Worm (Caenorhabditis elegans) whole organism, young adult: ENCODE data around the gene F07F6.7.

Source experiments
- B0019.2 ChIP-seq: fragments of 200-800 bp; sonication (Bioruptor generic); conservative IDR thresholded peaks from 2 replicates; pipeline ENCODE4 v1.3.6; 2022; ENCODE audit warnings: missing genetic modification reagents, missing genetic modification characterization, missing compliant biosample characterization
- B0336.3 ChIP-seq: fragments of 200-800 bp; sonication (Bioruptor generic); IDR thresholded peaks from 2 replicates; pipeline ENCODE4 v1.3.6; 2022; ENCODE audit warnings: missing genetic modification characterization, missing compliant biosample characterization
- C17E4.6 ChIP-seq: fragments of 200-800 bp; sonication (Bioruptor generic); IDR thresholded peaks from 2 replicates; pipeline ENCODE4 v1.3.6; 2022; ENCODE audit warnings: missing genetic modification reagents, missing genetic modification characterization, missing compliant biosample characterization
- F37B4.10 ChIP-seq: fragments of 200-800 bp; sonication (Bioruptor generic); IDR thresholded peaks from 2 replicates; pipeline ENCODE4 v1.3.6; 2022; ENCODE audit warnings: missing genetic modification characterization, missing compliant biosample characterization
- F55B11.4 ChIP-seq: sonication (generic microtip); optimal IDR thresholded peaks from 2 replicates; lab custom pipeline; 2016; ENCODE audit warnings: missing compliant biosample characterization, missing genetic modification characterization, borderline replicate concordance; ENCODE audit not compliant: insufficient read depth
- F57A8.1 ChIP-seq: fragments of 200-800 bp; sonication (Bioruptor generic); optimal IDR thresholded peaks from 2 replicates; lab custom pipeline; 2018; ENCODE audit warnings: mild to moderate bottlenecking, missing genetic modification characterization, moderate library complexity, missing compliant biosample characterization
- T07F8.4 ChIP-seq: sonication (generic microtip); optimal IDR thresholded peaks from 2 replicates; lab custom pipeline; 2016; ENCODE audit warnings: mild to moderate bottlenecking, missing genetic modification characterization, moderate library complexity, missing compliant biosample characterization
- Y53G8AR.9 ChIP-seq: fragments of 200-800 bp; sonication (Bioruptor generic); conservative IDR thresholded peaks from 2 replicates; pipeline ENCODE4 v1.3.6; 2022; ENCODE audit warnings: missing genetic modification reagents, missing genetic modification characterization, missing compliant biosample characterization
- Y67H2A.10 ChIP-seq: fragments of 200-800 bp; sonication (Bioruptor generic); conservative IDR thresholded peaks from 2 replicates; pipeline ENCODE4 v1.3.6; 2022; ENCODE audit warnings: missing genetic modification reagents, missing genetic modification characterization, missing compliant biosample characterization
- Y79H2A.3 ChIP-seq: fragments of 200-800 bp; sonication (Bioruptor generic); conservative IDR thresholded peaks from 2 replicates; pipeline ENCODE4 v1.3.6; 2022; ENCODE audit warnings: missing genetic modification reagents, missing genetic modification characterization, missing compliant biosample characterization
- Y95B8A.8 ChIP-seq: fragments of 200-800 bp; sonication (Bioruptor generic); IDR thresholded peaks from 2 replicates; pipeline ENCODE4 v1.3.6; 2022; ENCODE audit warnings: missing genetic modification reagents, missing genetic modification characterization, missing compliant biosample characterization
- attf-3 ChIP-seq: fragments of 200-800 bp; sonication (Bioruptor generic); conservative IDR thresholded peaks from 2 replicates; pipeline ENCODE4 v1.3.6; 2022; ENCODE audit warnings: missing genetic modification reagents, missing genetic modification characterization, missing compliant biosample characterization
- attf-6 ChIP-seq: fragments of 200-800 bp; sonication (Bioruptor generic); IDR thresholded peaks from 2 replicates; pipeline ENCODE4 v1.3.6; 2022; ENCODE audit warnings: missing genetic modification reagents, missing genetic modification characterization, missing compliant biosample characterization
- ceh-79 ChIP-seq: sonication (generic microtip); optimal IDR thresholded peaks from 2 replicates; lab custom pipeline; 2017; ENCODE audit warnings: mild to moderate bottlenecking, missing genetic modification characterization, missing compliant biosample characterization
- chd-7 ChIP-seq: sonication (generic microtip); optimal IDR thresholded peaks from 2 replicates; lab custom pipeline; 2016; ENCODE audit warnings: mild to moderate bottlenecking, missing genetic modification characterization, moderate library complexity, missing compliant biosample characterization
- die-1 ChIP-seq: sonication (generic microtip); optimal IDR thresholded peaks from 2 replicates; lab custom pipeline; 2016; ENCODE audit warnings: missing genotype, mild to moderate bottlenecking, missing genetic modification characterization, missing compliant biosample characterization
- dpl-1 ChIP-seq: fragments of 150-350 bp; optimal IDR thresholded peaks from 2 replicates; lab custom pipeline; 2014; ENCODE audit warnings: missing biosample characterization, missing genetic modification reagents, missing genetic modification characterization
- efl-1 ChIP-seq: fragments of 150-350 bp; optimal IDR thresholded peaks from 2 replicates; lab custom pipeline; 2014; ENCODE audit warnings: missing biosample characterization, missing genetic modification reagents, missing genetic modification characterization
- egrh-3 ChIP-seq: fragments of 200-800 bp; sonication (Bioruptor generic); IDR thresholded peaks from 2 replicates; pipeline ENCODE4 v1.3.6; 2022; ENCODE audit warnings: missing genetic modification reagents, missing genetic modification characterization, missing compliant biosample characterization
- him-1 ChIP-seq: sonication (generic microtip); optimal IDR thresholded peaks from 2 replicates; lab custom pipeline; 2016; ENCODE audit warnings: missing genotype, missing genetic modification reagents, missing genetic modification characterization, missing compliant biosample characterization
- hsf-1 ChIP-seq: fragments of 200-800 bp; sonication (Bioruptor generic); IDR thresholded peaks from 2 replicates; pipeline ENCODE4 v1.3.6; 2022; ENCODE audit warnings: missing genetic modification reagents, missing genetic modification characterization, missing compliant biosample characterization
- lag-1 ChIP-seq: fragments of 200-800 bp; sonication (Bioruptor generic); IDR thresholded peaks from 2 replicates; pipeline ENCODE4 v1.3.6; 2022; ENCODE audit warnings: missing genetic modification reagents, missing genetic modification characterization, missing compliant biosample characterization
- let-607 ChIP-seq, 2 experiments: fragments of 200-800 bp in 1 of 2; sonication (Bioruptor generic) in 1 of 2; sonication (generic microtip) in 1 of 2; optimal IDR thresholded peaks; 2 replicates each; lab custom pipeline; 2016 to 2018; ENCODE audit warnings: mild to moderate bottlenecking in 2 of 2, missing compliant biosample characterization in 2 of 2, missing genetic modification characterization in 2 of 2, moderate library complexity in 2 of 2, missing genotype in 1 of 2
- lin-40 ChIP-seq: sonication (generic microtip); optimal IDR thresholded peaks from 2 replicates; lab custom pipeline; 2016; ENCODE audit warnings: missing genetic modification characterization, mild to moderate bottlenecking, missing compliant biosample characterization, missing genotype, missing genetic modification reagents
- lin-54 ChIP-seq: fragments of 200-800 bp; sonication (Bioruptor generic); optimal IDR thresholded peaks from 2 replicates; lab custom pipeline; 2018; ENCODE audit warnings: mild to moderate bottlenecking, missing genetic modification characterization, missing compliant biosample characterization
- lsl-1 ChIP-seq: fragments of 200-800 bp; sonication (Bioruptor generic); optimal IDR thresholded peaks from 2 replicates; lab custom pipeline; 2018; ENCODE audit warnings: mild to moderate bottlenecking, missing genetic modification characterization, moderate library complexity, missing compliant biosample characterization
- lsy-27 ChIP-seq: sonication (generic microtip); optimal IDR thresholded peaks from 2 replicates; lab custom pipeline; 2017; ENCODE audit warnings: missing genetic modification characterization, mild to moderate bottlenecking, missing compliant biosample characterization, antibody characterized with exemption, missing genotype, borderline replicate concordance; ENCODE audit not compliant: insufficient read depth
- madf-3 ChIP-seq: fragments of 200-800 bp; sonication (Bioruptor generic); IDR thresholded peaks from 2 replicates; pipeline ENCODE4 v1.3.6; 2022; ENCODE audit warnings: missing genetic modification reagents, missing genetic modification characterization, missing compliant biosample characterization
- mcd-1 ChIP-seq: fragments of 200-800 bp; sonication (Bioruptor generic); IDR thresholded peaks from 2 replicates; pipeline ENCODE4 v1.3.6; 2022; ENCODE audit warnings: missing genetic modification reagents, missing genetic modification characterization, missing compliant biosample characterization
- nfya-2 ChIP-seq: fragments of 200-800 bp; sonication (Bioruptor generic); IDR thresholded peaks from 2 replicates; pipeline ENCODE4 v1.3.6; 2022; ENCODE audit warnings: missing genetic modification reagents, missing genetic modification characterization, missing compliant biosample characterization
- nfyb-1 ChIP-seq: fragments of 200-800 bp; sonication (Bioruptor generic); IDR thresholded peaks from 2 replicates; pipeline ENCODE4 v1.3.6; 2022; ENCODE audit warnings: missing genetic modification reagents, missing genetic modification characterization, missing compliant biosample characterization
- nhr-179 ChIP-seq: sonication (generic microtip); optimal IDR thresholded peaks from 2 replicates; lab custom pipeline; 2016; ENCODE audit warnings: mild to moderate bottlenecking, missing genetic modification characterization, missing compliant biosample characterization
- pha-4 ChIP-seq: fragments of 150-350 bp; sonication (generic microtip); optimal IDR thresholded peaks from 2 replicates; lab custom pipeline; 2014; ENCODE audit warnings: missing biosample characterization, missing genetic modification reagents, missing genetic modification characterization
- rcor-1 ChIP-seq: fragments of 200-800 bp; sonication (Bioruptor generic); IDR thresholded peaks from 2 replicates; pipeline ENCODE4 v1.3.6; 2022; ENCODE audit warnings: missing genetic modification reagents, missing genetic modification characterization, missing compliant biosample characterization
- sea-2 ChIP-seq: fragments of 200-800 bp; sonication (Bioruptor generic); IDR thresholded peaks from 2 replicates; pipeline ENCODE4 v1.3.6; 2022; ENCODE audit warnings: missing genetic modification characterization, missing compliant biosample characterization
- tlf-1 ChIP-seq: fragments of 200-800 bp; sonication (Bioruptor generic); optimal IDR thresholded peaks from 2 replicates; lab custom pipeline; 2018; ENCODE audit warnings: mild to moderate bottlenecking, missing genetic modification characterization, missing compliant biosample characterization
- xnd-1 ChIP-seq: sonication (generic microtip); optimal IDR thresholded peaks from 2 replicates; lab custom pipeline; 2016; ENCODE audit warnings: missing genotype, missing genetic modification reagents, missing genetic modification characterization, missing compliant biosample characterization
- ztf-6 ChIP-seq: fragments of 200-800 bp; sonication (Bioruptor generic); IDR thresholded peaks from 2 replicates; pipeline ENCODE4 v1.3.6; 2022; ENCODE audit warnings: missing genetic modification reagents, missing genetic modification characterization, missing compliant biosample characterization

The F07F6.7 gene

ce11 chrII:5389831-5390323 lies 33.8 kb downstream of the F07F6.7 start, which contains the start of gene ndx-6 (continued):
- TF ChIP-seq lin-40 (tag; lab: Kevin White, UChicago) = peak; percentile 80
- no peak for TF ChIP-seq T07F8.4 (tag; lab: Kevin White, UChicago)
- TF ChIP-seq Y79H2A.3 (GFP tag; lab: Robert Waterston, UW) = no peak
- no peak for TF ChIP-seq F37B4.10 (GFP tag; lab: Robert Waterston, UW)
- peak; percentile 50 for TF ChIP-seq pha-4 (tag; lab: Kevin White, UChicago)
- no peak for TF ChIP-seq lsy-27
- peak; percentile 78 for TF ChIP-seq Y53G8AR.9 (GFP tag; lab: Robert Waterston, UW)
- TF ChIP-seq ceh-79 (tag; lab: Kevin White, UChicago) = no peak
- peak; percentile 46 for TF ChIP-seq lsl-1 (GFP tag; lab: Kevin White, UChicago)
- TF ChIP-seq tlf-1 (GFP tag; lab: Kevin White, UChicago) = peak; percentile 28
- TF ChIP-seq F55B11.4 (tag; lab: Kevin White, UChicago) = no peak
- TF ChIP-seq Y67H2A.10 (GFP tag; lab: Robert Waterston, UW) = no peak
- TF ChIP-seq attf-3 (GFP tag; lab: Robert Waterston, UW) = 0 out of 2 replicates have a peak, but pooled peaks have one; percentile 33
- TF ChIP-seq xnd-1 (tag; lab: Kevin White, UChicago) = peak; percentile 26
- no peak for TF ChIP-seq nhr-179
- peak; percentile 85 for TF ChIP-seq efl-1 (GFP tag; lab: Kevin White, UChicago)
- no peak for TF ChIP-seq lag-1
- TF ChIP-seq hsf-1 = peak; percentile 53; the same call in 1 of the 2 replicates
- TF ChIP-seq die-1 (tag; lab: Kevin White, UChicago) = no peak
- peak; percentile 98 for TF ChIP-seq lin-54 (GFP tag; lab: Kevin White, UChicago)
- peak in 1 of 2 experiments; percentile 52 for TF ChIP-seq let-607 (tag; optimal IDR thresholded peaks at IDR 0.05; lab: Kevin White, UChicago)

- 0 out of 2 replicates have a peak, but pooled peaks have one; percentile 36 for TF ChIP-seq nfyb-1
- TF ChIP-seq attf-6 (GFP tag; lab: Robert Waterston, UW) = no peak
These were observed 34.8 kb downstream of the F07F6.7 start, which contains the start of gene rsp-4 for ce11 chrII:5388786-5389421. Gene rsp-4 (minus strand): TSS chrII:5388836.

- 0 out of 2 replicates have a peak, but pooled peaks have one; percentile 22 for TF ChIP-seq hsf-1
- no peak for TF ChIP-seq mcd-1 (GFP tag; lab: Robert Waterston, UW)
- peak; percentile 40; the same call in 1 of the 2 replicates for TF ChIP-seq B0336.3 (GFP tag; lab: Robert Waterston, UW)
- no peak for TF ChIP-seq egrh-3 (GFP tag; lab: Robert Waterston, UW)
- no peak for TF ChIP-seq F37B4.10 (GFP tag; lab: Robert Waterston, UW)
- no peak for TF ChIP-seq F57A8.1
- TF ChIP-seq Y53G8AR.9 (GFP tag; lab: Robert Waterston, UW) = 0 out of 2 replicates have a peak, but pooled peaks have one; percentile 11
- TF ChIP-seq dpl-1 = no peak
- no peak for TF ChIP-seq rcor-1
- TF ChIP-seq Y95B8A.8 (GFP tag; lab: Robert Waterston, UW) = peak; percentile 36; the same call in 1 of the 2 replicates
- TF ChIP-seq him-1 (tag; lab: Kevin White, UChicago) = peak; percentile 23
- TF ChIP-seq efl-1 (GFP tag; lab: Kevin White, UChicago) = no peak
- 0 out of 2 replicates have a peak, but pooled peaks have one; percentile 42 for TF ChIP-seq madf-3 (GFP tag; lab: Robert Waterston, UW)
- no peak for TF ChIP-seq chd-7 (tag; lab: Kevin White, UChicago)
- no peak for TF ChIP-seq B0019.2 (GFP tag; lab: Robert Waterston, UW)
- TF ChIP-seq sea-2 (GFP tag; lab: Robert Waterston, UW) = no peak
- no peak for TF ChIP-seq nfya-2 (GFP tag; lab: Robert Waterston, UW)
- no peak for TF ChIP-seq ztf-6
- no peak for TF ChIP-seq C17E4.6
These were observed 36.4 kb downstream of the F07F6.7 start, which contains the start of gene ccpp-6 for ce11 chrII:5387217-5387616. Gene ccpp-6 (minus strand): TSS chrII:5387317.
